Worm (Caenorhabditis elegans): ENCODE measurements around the gene ZK688.12.

DNA sequence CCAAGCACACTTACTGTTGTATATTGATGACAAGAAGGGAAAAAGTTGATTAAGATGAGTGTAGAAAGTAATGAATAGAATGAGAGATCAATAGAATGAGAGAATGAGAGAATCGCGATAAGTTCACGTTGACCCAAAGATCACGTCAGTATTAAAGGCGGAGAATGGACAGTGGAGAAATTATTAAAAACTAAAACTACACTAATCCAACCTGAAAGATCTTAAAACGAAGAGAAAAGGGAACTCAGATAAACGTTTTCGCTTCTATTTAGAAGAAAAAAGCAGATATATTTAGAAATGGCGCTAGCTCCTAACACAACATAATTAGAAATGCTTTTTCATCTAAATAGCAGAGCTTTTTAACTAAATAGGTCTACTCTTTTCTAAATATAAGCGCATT, 39.8 kb upstream of the ZK688.12 start, which contains the start of gene let-754:
- TF ChIP-seq W03F9.2 (tag; optimal IDR thresholded peaks at IDR 0.05) (no peak), dao-5 (tag; optimal IDR thresholded peaks at IDR 0.05) (no peak)

All from whole organism, L4/young adult.